Fruit fly (Drosophila melanogaster) whole organism, pupa: ENCODE results near the gene Amacr.

Source experiments
- CG10348 ChIP-seq: fragments of 200-800 bp; sonication (Bioruptor generic); IDR thresholded peaks from 2 replicates; pipeline ENCODE4 v1.3.6; 2022; ENCODE audit warnings: missing biosample characterization, missing genetic modification characterization
- CG12605 ChIP-seq: fragments of 200-800 bp; sonication (Bioruptor generic); IDR thresholded peaks from 2 replicates; pipeline ENCODE4 v1.3.6; 2022; ENCODE audit warnings: missing biosample characterization, missing genetic modification characterization
- CG13204 ChIP-seq: fragments of 200-800 bp; sonication (Bioruptor generic); optimal IDR thresholded peaks from 2 replicates; lab custom pipeline; 2018; ENCODE audit warnings: missing biosample characterization, mild to moderate bottlenecking, missing genetic modification characterization, moderate library complexity
- CG14655 ChIP-seq: fragments of 200-800 bp; sonication (Bioruptor generic); optimal IDR thresholded peaks from 3 replicates; lab custom pipeline; 2017; ENCODE audit warnings: mild to moderate bottlenecking, missing biosample characterization, missing genetic modification reagents, missing genetic modification characterization
- CG15710 ChIP-seq: fragments of 200-800 bp; sonication (Bioruptor generic); optimal IDR thresholded peaks from 2 replicates; lab custom pipeline; 2018; ENCODE audit warnings: missing biosample characterization, mild to moderate bottlenecking, missing genetic modification characterization, moderate library complexity
- CG17806 ChIP-seq: fragments of 200-800 bp; sonication (Bioruptor generic); optimal IDR thresholded peaks from 2 replicates; lab custom pipeline; 2018; ENCODE audit warnings: missing biosample characterization, mild to moderate bottlenecking, missing genetic modification characterization, moderate library complexity
- CG32121 ChIP-seq: fragments of 200-800 bp; sonication (Bioruptor generic); IDR thresholded peaks from 2 replicates; pipeline ENCODE4 v1.3.6; 2022; ENCODE audit warnings: missing biosample characterization, missing genetic modification characterization
- CG34367 ChIP-seq: fragments of 200-800 bp; sonication (Bioruptor generic); optimal IDR thresholded peaks from 2 replicates; lab custom pipeline; 2018; ENCODE audit warnings: missing biosample characterization, mild to moderate bottlenecking, missing genetic modification characterization
- CG4496 ChIP-seq: fragments of 200-800 bp; sonication (Bioruptor generic); IDR thresholded peaks from 3 replicates; pipeline ENCODE4 v1.3.6; 2022; ENCODE audit warnings: missing biosample characterization, missing genetic modification characterization
- CG8159 ChIP-seq: fragments of 200-800 bp; sonication (Bioruptor generic); optimal IDR thresholded peaks from 3 replicates; lab custom pipeline; 2018; ENCODE audit warnings: missing biosample characterization, mild to moderate bottlenecking, missing genetic modification characterization, moderate library complexity
- CG8301 ChIP-seq: fragments of 200-800 bp; sonication (Bioruptor generic); optimal IDR thresholded peaks from 2 replicates; lab custom pipeline; 2018; ENCODE audit warnings: missing biosample characterization, mild to moderate bottlenecking, missing genetic modification characterization
- CG9948 ChIP-seq: fragments of 200-800 bp; sonication (Bioruptor generic); optimal IDR thresholded peaks from 2 replicates; lab custom pipeline; 2018; ENCODE audit warnings: missing biosample characterization, mild to moderate bottlenecking, missing genetic modification characterization, moderate library complexity
- D1 ChIP-seq: fragments of 200-800 bp; sonication (Bioruptor generic); optimal IDR thresholded peaks from 2 replicates; lab custom pipeline; 2018; ENCODE audit warnings: missing biosample characterization, mild to moderate bottlenecking, missing genetic modification characterization, moderate library complexity
- EcR ChIP-seq: fragments of 200-800 bp; sonication (Bioruptor generic); optimal IDR thresholded peaks from 3 replicates; lab custom pipeline; 2019; ENCODE audit warnings: missing biosample characterization, missing genetic modification characterization, mild to moderate bottlenecking, moderate library complexity, missing genetic modification reagents
- Ets98B ChIP-seq: fragments of 200-800 bp; sonication (Bioruptor generic); IDR thresholded peaks from 2 replicates; pipeline ENCODE4 v1.3.6; 2022; ENCODE audit warnings: missing biosample characterization, missing genetic modification characterization
- Pif1A ChIP-seq: fragments of 200-800 bp; sonication (Bioruptor generic); optimal IDR thresholded peaks from 3 replicates; lab custom pipeline; 2016; ENCODE audit warnings: missing biosample characterization, missing genetic modification characterization
- Pif1B ChIP-seq: fragments of 200-800 bp; sonication (Bioruptor generic); optimal IDR thresholded peaks from 3 replicates; lab custom pipeline; 2016; ENCODE audit warnings: missing biosample characterization, missing genetic modification characterization
- Snoo ChIP-seq: fragments of 200-800 bp; sonication (Bioruptor generic); optimal IDR thresholded peaks from 3 replicates; lab custom pipeline; 2017; ENCODE audit warnings: missing biosample characterization, mild to moderate bottlenecking, missing genetic modification characterization, inconsistent platforms
- fd96Ca ChIP-seq: fragments of 200-800 bp; sonication (Bioruptor generic); IDR thresholded peaks from 3 replicates; pipeline ENCODE4 v1.3.6; 2022; ENCODE audit warnings: missing biosample characterization, missing genetic modification characterization
- gl ChIP-seq: fragments of 200-800 bp; sonication (Bioruptor generic); optimal IDR thresholded peaks from 2 replicates; lab custom pipeline; 2018; ENCODE audit warnings: missing biosample characterization, mild to moderate bottlenecking, missing genetic modification characterization
- rn ChIP-seq: fragments of 200-800 bp; sonication (Bioruptor generic); IDR thresholded peaks from 2 replicates; pipeline ENCODE4 v1.3.6; 2022; ENCODE audit warnings: missing biosample characterization, missing genetic modification characterization

The Amacr gene

DNA sequence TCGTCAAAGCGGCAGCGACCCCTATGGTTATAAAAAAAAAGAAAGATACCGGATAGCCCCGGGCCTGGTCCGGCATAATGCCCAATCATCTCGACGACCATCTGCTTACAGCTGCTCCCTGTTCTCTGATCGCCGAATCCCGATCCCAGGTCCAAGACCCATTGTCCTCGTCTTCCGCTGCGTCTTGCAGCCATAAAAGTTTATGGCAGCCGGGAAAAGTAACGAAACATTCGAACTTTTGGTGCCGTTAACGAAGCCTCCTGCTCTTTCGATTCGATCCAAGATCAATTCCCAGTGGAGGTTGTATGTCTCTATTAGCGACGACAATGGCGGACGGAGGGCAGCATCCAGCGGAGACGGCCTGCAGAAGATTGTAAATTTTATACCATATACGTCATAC is 33.2 kb upstream of the Amacr start:
- no peak for TF ChIP-seq rn (GFP tag; lab: Robert Waterston, UW)
- no peak for TF ChIP-seq CG34367 (tag; lab: Kevin White, UChicago)
- no peak for TF ChIP-seq CG8301 (tag; lab: Kevin White, UChicago)
- no peak for TF ChIP-seq Pif1B
- no peak for TF ChIP-seq CG4496 (GFP tag; lab: Robert Waterston, UW)
- no peak for TF ChIP-seq Snoo
- no peak for TF ChIP-seq CG17806
- TF ChIP-seq CG8159: no peak
- TF ChIP-seq D1 (tag; lab: Kevin White, UChicago): no peak
- no peak for TF ChIP-seq CG32121 (GFP tag; lab: Robert Waterston, UW)

DNA sequence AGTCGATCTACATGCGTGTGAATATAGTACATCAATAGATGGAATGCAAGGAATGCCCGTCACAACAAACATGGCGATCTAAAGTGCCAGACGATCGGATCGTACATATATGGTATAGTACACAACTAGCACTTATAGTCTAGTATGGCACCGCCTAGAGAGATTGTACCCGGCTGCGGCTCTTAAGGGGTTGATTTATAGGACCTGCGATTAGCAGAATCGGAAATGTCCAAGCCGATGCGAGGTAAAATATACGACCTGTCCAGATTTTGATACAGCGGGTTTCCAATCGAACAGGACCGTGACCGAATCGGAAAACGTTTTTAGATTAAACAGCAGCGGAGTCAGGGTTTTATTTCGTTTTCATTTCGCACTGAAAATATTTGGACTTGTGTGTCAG is 31.8 kb upstream of the Amacr start:
- TF ChIP-seq gl (tag; lab: Kevin White, UChicago): no peak
- no peak for TF ChIP-seq CG17806
- TF ChIP-seq CG4496 (GFP tag; lab: Robert Waterston, UW): no peak
- TF ChIP-seq Ets98B (GFP tag; lab: Robert Waterston, UW): no peak

DNA sequence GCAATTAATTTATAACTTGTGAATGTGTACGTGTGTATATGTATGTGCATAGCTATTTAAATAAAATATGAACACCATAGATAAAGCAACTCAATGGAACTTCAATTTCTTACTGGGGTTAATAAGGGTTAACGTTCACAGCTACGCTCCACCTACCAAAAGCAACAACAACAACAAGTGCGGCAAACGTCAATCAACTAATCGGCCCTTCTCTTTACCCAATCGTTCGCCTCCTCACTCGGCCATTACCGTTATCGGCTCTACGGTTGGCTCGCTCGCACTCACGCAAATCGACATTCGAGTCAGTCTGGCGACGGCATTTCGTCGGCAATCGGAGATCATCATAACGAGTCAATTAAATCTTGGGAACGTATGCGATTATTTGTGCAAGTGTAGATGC is 30.9 kb upstream of the Amacr start:
- TF ChIP-seq Pif1A (GFP tag; lab: Kevin White, UChicago) (no peak), Pif1B (no peak)
- TF ChIP-seq, all 21 proteins: peak for 0

DNA sequence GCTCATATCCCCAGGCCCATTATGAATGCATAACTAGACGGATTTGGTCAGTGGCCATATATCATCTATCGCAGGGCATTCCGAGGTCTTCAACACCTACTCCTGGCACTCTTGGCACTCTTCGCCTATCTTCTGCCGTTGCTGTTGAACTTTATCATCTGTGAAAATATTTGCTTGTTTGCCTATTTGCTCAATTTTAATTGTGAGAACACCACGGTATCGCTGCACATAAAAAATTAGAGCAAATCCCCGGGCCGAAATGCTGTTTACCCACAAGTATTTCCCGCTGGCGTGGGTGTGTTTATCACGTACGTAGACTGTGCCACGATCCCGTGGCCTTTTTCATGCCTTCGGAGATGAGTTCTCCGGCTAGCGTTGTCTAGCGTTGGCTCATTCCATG is 28.6 kb upstream of the Amacr start:
- TF ChIP-seq CG14655 (GFP tag; lab: Kevin White, UChicago): no peak
- TF ChIP-seq D1 (tag; lab: Kevin White, UChicago): no peak

DNA sequence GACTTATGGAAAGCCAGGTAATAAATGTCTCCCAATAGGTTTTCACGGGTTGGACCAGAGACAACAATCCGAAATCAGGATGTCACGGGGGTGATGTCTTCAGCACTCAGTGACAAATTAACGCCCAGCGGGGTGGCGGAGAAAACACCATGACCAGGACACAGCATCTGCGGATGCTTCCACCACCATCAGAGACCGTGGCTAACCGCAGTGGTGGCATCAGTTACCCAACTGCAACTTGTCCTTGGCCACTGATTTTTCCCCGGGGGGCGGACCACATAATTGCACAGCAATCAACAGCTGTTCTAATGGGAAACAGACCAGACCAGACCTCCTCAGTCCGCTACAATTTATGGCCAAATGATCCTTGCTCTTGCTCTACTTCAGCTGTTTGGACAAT is 26.2 kb upstream of the Amacr start:
- TF ChIP-seq Ets98B (GFP tag; lab: Robert Waterston, UW) (no peak), CG32121 (GFP tag; lab: Robert Waterston, UW) (no peak), CG17806 (no peak), CG4496 (GFP tag; lab: Robert Waterston, UW) (no peak), D1 (tag; lab: Kevin White, UChicago) (no peak), EcR (no peak), CG9948 (tag; lab: Kevin White, UChicago) (no peak), rn (GFP tag; lab: Robert Waterston, UW) (no peak), CG13204 (GFP tag; lab: Kevin White, UChicago) (no peak), CG8159 (no peak), gl (tag; lab: Kevin White, UChicago) (no peak), CG10348 (GFP tag; lab: Robert Waterston, UW) (no peak), CG12605 (GFP tag; lab: Robert Waterston, UW) (no peak), CG15710 (tag; lab: Kevin White, UChicago) (no peak), Snoo (no peak), CG34367 (tag; lab: Kevin White, UChicago) (no peak), fd96Ca (no peak)
- TF ChIP-seq, all 21 proteins: peak for 0

DNA sequence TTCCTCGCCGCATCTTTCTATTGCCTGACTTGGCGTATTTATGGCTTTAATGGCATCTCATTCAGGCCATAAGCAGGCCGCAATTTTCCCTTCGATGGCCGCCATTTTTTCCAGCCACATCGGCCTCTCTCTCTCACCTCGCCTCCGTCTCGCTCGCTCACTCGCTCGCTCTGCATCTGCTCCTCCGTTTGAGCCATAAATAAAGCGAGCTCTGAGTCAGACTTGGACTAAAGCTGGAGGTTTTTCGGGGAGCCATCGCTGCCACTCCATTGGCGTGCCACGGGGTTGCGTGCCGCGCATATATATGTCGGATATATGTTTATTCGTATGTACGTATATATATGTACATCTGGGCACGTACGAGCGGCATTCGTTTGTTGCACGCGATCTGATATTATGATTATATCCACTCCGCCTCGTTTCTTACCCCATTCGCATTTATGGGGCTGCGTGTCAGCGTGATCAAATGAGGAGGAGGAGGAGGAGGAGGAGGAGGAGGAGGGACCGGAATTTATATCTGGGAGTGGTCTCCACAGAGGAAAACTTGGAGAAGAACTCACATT is 24.9 kb upstream of the Amacr start:
- no peak for TF ChIP-seq CG12605 (GFP tag; lab: Robert Waterston, UW)
- no peak for TF ChIP-seq CG4496 (GFP tag; lab: Robert Waterston, UW)
- no peak for TF ChIP-seq CG15710 (tag; lab: Kevin White, UChicago)
- TF ChIP-seq gl (tag; lab: Kevin White, UChicago): no peak
- no peak for TF ChIP-seq CG8159
- no peak for TF ChIP-seq Snoo
- no peak for TF ChIP-seq CG8301 (tag; lab: Kevin White, UChicago)
- no peak for TF ChIP-seq Pif1A (GFP tag; lab: Kevin White, UChicago)
- no peak for TF ChIP-seq rn (GFP tag; lab: Robert Waterston, UW)
- no peak for TF ChIP-seq EcR
- TF ChIP-seq CG14655 (GFP tag; lab: Kevin White, UChicago): no peak
- TF ChIP-seq CG10348 (GFP tag; lab: Robert Waterston, UW): no peak
- no peak for TF ChIP-seq D1 (tag; lab: Kevin White, UChicago)
- no peak for TF ChIP-seq Ets98B (GFP tag; lab: Robert Waterston, UW)
- no peak for TF ChIP-seq CG17806
- TF ChIP-seq CG9948 (tag; lab: Kevin White, UChicago): no peak
- TF ChIP-seq CG34367 (tag; lab: Kevin White, UChicago): no peak
- no peak for TF ChIP-seq CG32121 (GFP tag; lab: Robert Waterston, UW)
- no peak for TF ChIP-seq fd96Ca
- TF ChIP-seq Pif1B: no peak

DNA sequence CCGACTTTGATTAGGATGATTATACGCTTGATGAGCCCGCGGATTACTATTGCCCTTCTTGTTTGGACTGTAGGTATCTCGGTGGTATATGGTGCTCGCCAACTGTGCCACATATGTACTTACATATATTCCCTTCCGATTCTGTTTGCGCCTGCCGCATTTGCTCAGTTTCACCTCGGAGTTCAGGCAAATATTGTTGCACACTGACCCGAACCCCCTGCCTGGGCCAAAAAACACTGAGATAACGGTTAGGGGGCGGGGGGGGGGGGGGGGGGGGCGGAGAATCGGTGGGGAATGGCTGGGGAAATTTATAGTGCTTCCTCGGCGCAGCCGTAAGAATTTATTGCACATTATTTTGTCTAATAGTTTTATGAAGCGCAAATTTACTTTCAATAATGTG is 23.8 kb upstream of the Amacr start:
- TF ChIP-seq D1 (tag; lab: Kevin White, UChicago) (no peak), CG34367 (tag; lab: Kevin White, UChicago) (no peak)

DNA sequence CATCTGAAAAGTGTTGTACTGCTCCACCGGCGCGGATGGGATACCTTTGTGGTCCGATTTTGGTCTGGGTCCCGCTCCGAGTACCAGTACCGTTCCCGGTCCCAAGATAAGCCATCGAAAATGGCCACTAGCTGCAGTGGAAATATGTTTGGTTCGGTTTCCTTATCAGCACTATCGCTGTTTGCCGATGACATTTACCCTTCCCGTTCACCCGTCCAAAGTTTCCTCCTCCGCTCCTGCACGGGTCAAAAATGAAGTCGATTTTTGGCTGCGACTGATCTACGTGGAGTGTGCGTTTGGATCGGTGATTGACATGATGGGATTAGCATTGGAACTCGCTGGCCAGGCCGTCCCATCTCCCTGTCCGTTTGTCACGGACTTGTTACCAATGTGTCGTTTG is 22.3 kb upstream of the Amacr start:
- TF ChIP-seq CG32121 (GFP tag; lab: Robert Waterston, UW) (no peak), rn (GFP tag; lab: Robert Waterston, UW) (no peak), CG14655 (GFP tag; lab: Kevin White, UChicago) (no peak), CG8301 (tag; lab: Kevin White, UChicago) (no peak), CG9948 (tag; lab: Kevin White, UChicago) (no peak)
